Worm (Caenorhabditis elegans) whole organism, L2 larva: ENCODE results near the gene Y39G8B.1.

Experiments used
- alr-1 ChIP-seq: fragments of 150-350 bp; optimal IDR thresholded peaks from 2 replicates; lab custom pipeline; 2014; ENCODE audit warnings: missing biosample characterization, missing genetic modification characterization
- aly-2 ChIP-seq: fragments of 150-350 bp; optimal IDR thresholded peaks from 2 replicates; lab custom pipeline; 2014; ENCODE audit warnings: missing biosample characterization, missing genetic modification characterization
- blmp-1 ChIP-seq: sonication (generic microtip); optimal IDR thresholded peaks from 2 replicates; lab custom pipeline; 2017; ENCODE audit warnings: missing genetic modification characterization, mild to moderate bottlenecking, missing compliant biosample characterization, antibody characterized with exemption, moderate library complexity; ENCODE audit not compliant: insufficient read depth
- elt-3 ChIP-seq: sonication (generic microtip); optimal IDR thresholded peaks from 2 replicates; lab custom pipeline; 2017; ENCODE audit warnings: missing biosample characterization, missing genetic modification characterization
- lsy-2 ChIP-seq, 2 experiments: fragments of 150-350 bp in 1 of 2; sonication (generic microtip) in 1 of 2; optimal IDR thresholded peaks; 2 replicates each; lab custom pipeline; 2014 to 2017; ENCODE audit warnings: missing biosample characterization in 2 of 2, missing genetic modification characterization in 2 of 2
- nhr-10 ChIP-seq: sonication (generic microtip); optimal IDR thresholded peaks from 2 replicates; lab custom pipeline; 2017; ENCODE audit warnings: missing biosample characterization, missing genetic modification characterization
- nhr-237 ChIP-seq: fragments of 150-350 bp; optimal IDR thresholded peaks from 2 replicates; lab custom pipeline; 2014; ENCODE audit warnings: missing biosample characterization, missing genetic modification characterization
- unc-39 ChIP-seq: fragments of 150-350 bp; optimal IDR thresholded peaks from 2 replicates; lab custom pipeline; 2014; ENCODE audit warnings: missing biosample characterization, missing genetic modification characterization
- unc-55 ChIP-seq: fragments of 150-350 bp; sonication (generic microtip); optimal IDR thresholded peaks from 3 replicates; lab custom pipeline; 2014; ENCODE audit warnings: missing biosample characterization, missing genetic modification reagents, missing genetic modification characterization
- zag-1 ChIP-seq: fragments of 150-350 bp; optimal IDR thresholded peaks from 2 replicates; lab custom pipeline; 2014; ENCODE audit warnings: missing biosample characterization, missing genetic modification characterization
- ztf-11 ChIP-seq: sonication (generic microtip); optimal IDR thresholded peaks from 2 replicates; lab custom pipeline; 2017; ENCODE audit warnings: missing biosample characterization, missing genetic modification characterization
- ztf-4 ChIP-seq: fragments of 150-350 bp; optimal IDR thresholded peaks from 2 replicates; lab custom pipeline; 2014; ENCODE audit warnings: missing biosample characterization, missing genetic modification characterization

- no peak for TF ChIP-seq elt-3 (tag; lab: Kevin White, UChicago)
- TF ChIP-seq blmp-1 (tag; lab: Kevin White, UChicago), result no peak
- no peak for TF ChIP-seq ztf-4 (tag; lab: Kevin White, UChicago)
- no peak for TF ChIP-seq unc-39 (tag; lab: Kevin White, UChicago)
- TF ChIP-seq lsy-2 (tag; optimal IDR thresholded peaks at IDR 0.05; lab: Kevin White, UChicago), result no peak
- no peak for TF ChIP-seq nhr-237 (tag; lab: Kevin White, UChicago)
- TF ChIP-seq alr-1 (tag; lab: Kevin White, UChicago), result no peak
- TF ChIP-seq zag-1, result no peak
- TF ChIP-seq unc-55, result no peak
- no peak for TF ChIP-seq aly-2 (tag; lab: Kevin White, UChicago)
- no peak for TF ChIP-seq ztf-11 (tag; lab: Kevin White, UChicago)
- TF ChIP-seq nhr-10 (tag; lab: Kevin White, UChicago), result no peak
Measured at ce11 chrII:13945527-13945926, 28.1 kb downstream of the Y39G8B.1 start.
